Worm (Caenorhabditis elegans): ENCODE results near the gene fcmt-1.

Gene fcmt-1

ce11 chrII:11709464-11709863 is at the start of gene fcmt-1:
Gene fcmt-1, minus strand, starts transcription at chrII:11709564.
- TF ChIP-seq ZK546.5 (tag; optimal IDR thresholded peaks at IDR 0.05) (no peak), elt-3 (tag; optimal IDR thresholded peaks at IDR 0.05) (no peak), sem-4 (tag; optimal IDR thresholded peaks at IDR 0.05) (no peak), blmp-1 (tag; optimal IDR thresholded peaks at IDR 0.05; ENCODE audit: insufficient read depth) (no peak), mab-5 (tag; optimal IDR thresholded peaks at IDR 0.05) (no peak), ztf-11 (tag; optimal IDR thresholded peaks at IDR 0.05) (no peak), nhr-77 (tag; optimal IDR thresholded peaks at IDR 0.05) (no peak), nhr-11 (tag; optimal IDR thresholded peaks at IDR 0.05) (no peak), ztf-4 (tag; optimal IDR thresholded peaks at IDR 0.05) (no peak), lin-13 (GFP tag; optimal IDR thresholded peaks at IDR 0.05) (no peak), mdl-1 (tag; optimal IDR thresholded peaks at IDR 0.05) (no peak), unc-62 (GFP tag; optimal IDR thresholded peaks at IDR 0.05) (no peak)

ce11 chrII:11756684-11757107 is 47.3 kb upstream of the fcmt-1 start:
- peak; percentile 81 for TF ChIP-seq lin-13 (GFP tag; optimal IDR thresholded peaks at IDR 0.05)
- no peak for TF ChIP-seq ZK546.5 (tag; optimal IDR thresholded peaks at IDR 0.05)
- peak; percentile 15 for TF ChIP-seq gmeb-1 (tag; optimal IDR thresholded peaks at IDR 0.05)
- no peak for TF ChIP-seq nhr-23 (tag; optimal IDR thresholded peaks at IDR 0.05)
- TF ChIP-seq dmd-4 (tag; optimal IDR thresholded peaks at IDR 0.05), result no peak
- no peak for TF ChIP-seq peb-1 (tag; optimal IDR thresholded peaks at IDR 0.05)
- peak; percentile 98 for TF ChIP-seq ztf-4 (tag; optimal IDR thresholded peaks at IDR 0.05)
- TF ChIP-seq nhr-6 (tag; optimal IDR thresholded peaks at IDR 0.05), result no peak
- peak; percentile 45 for TF ChIP-seq lin-11 (tag; optimal IDR thresholded peaks at IDR 0.05)
- peak in 1 of 2 experiments; percentile 89 for TF ChIP-seq lsy-2 (tag; optimal IDR thresholded peaks at IDR 0.05)
- TF ChIP-seq F13H6.1 (tag; optimal IDR thresholded peaks at IDR 0.05), result peak; percentile 30
- TF ChIP-seq mdl-1 (tag; optimal IDR thresholded peaks at IDR 0.05), result no peak
- TF ChIP-seq nhr-12 (tag; optimal IDR thresholded peaks at IDR 0.05), result peak; percentile 62
- no peak for TF ChIP-seq unc-62 (GFP tag; optimal IDR thresholded peaks at IDR 0.05)
- peak; percentile 57 for TF ChIP-seq nhr-129 (tag; optimal IDR thresholded peaks at IDR 0.05)
- no peak for TF ChIP-seq nhr-11 (tag; optimal IDR thresholded peaks at IDR 0.05)
- TF ChIP-seq nhr-237 (tag; optimal IDR thresholded peaks at IDR 0.05), result no peak
- no peak for TF ChIP-seq nhr-10 (tag; optimal IDR thresholded peaks at IDR 0.05)
- no peak for TF ChIP-seq elt-1 (tag; optimal IDR thresholded peaks at IDR 0.05)
- no peak for TF ChIP-seq nhr-25 (tag; optimal IDR thresholded peaks at IDR 0.05)
- TF ChIP-seq elt-3 (tag; optimal IDR thresholded peaks at IDR 0.05), result no peak
- TF ChIP-seq nhr-77 (tag; optimal IDR thresholded peaks at IDR 0.05), result no peak
- TF ChIP-seq skn-1 (tag; optimal IDR thresholded peaks at IDR 0.05), result peak; percentile 56
- no peak for TF ChIP-seq unc-39 (tag; optimal IDR thresholded peaks at IDR 0.05)
- TF ChIP-seq unc-55 (GFP tag; optimal IDR thresholded peaks at IDR 0.05), result peak; percentile 45
- TF ChIP-seq ztf-11 (tag; optimal IDR thresholded peaks at IDR 0.05), result no peak
- TF ChIP-seq R02D3.7 (tag; optimal IDR thresholded peaks at IDR 0.05), result no peak
- TF ChIP-seq C34F6.9 (tag; optimal IDR thresholded peaks at IDR 0.05), result peak; percentile 97
- no peak for TF ChIP-seq nhr-21 (tag; optimal IDR thresholded peaks at IDR 0.05)
- no peak for TF ChIP-seq blmp-1 (tag; optimal IDR thresholded peaks at IDR 0.05; ENCODE audit: insufficient read depth)
- TF ChIP-seq lin-39 (tag; optimal IDR thresholded peaks at IDR 0.05), result no peak
- TF ChIP-seq fos-1 (tag; optimal IDR thresholded peaks at IDR 0.05), result no peak
- peak; percentile 63 for TF ChIP-seq sem-4 (tag; optimal IDR thresholded peaks at IDR 0.05)
- TF ChIP-seq mab-5 (tag; optimal IDR thresholded peaks at IDR 0.05), result no peak
- TF ChIP-seq sma-3 (GFP tag; optimal IDR thresholded peaks at IDR 0.05), result no peak
- TF ChIP-seq ama-1 (optimal IDR thresholded peaks at IDR 0.05), result peak; percentile 99
- TF ChIP-seq Y55F3AM.14 (GFP tag; optimal IDR thresholded peaks at IDR 0.05), result no peak
- 0 out of 2 replicates have a peak, but pooled peaks have one; percentile 31 for TF ChIP-seq ztf-1 (GFP tag; conservative IDR thresholded peaks at IDR 0.05)
- TF ChIP-seq ceh-82 (tag; optimal IDR thresholded peaks at IDR 0.05), result no peak
- no peak for TF ChIP-seq sma-9 (GFP tag; optimal IDR thresholded peaks at IDR 0.05)
- TF ChIP-seq sma-9 (tag; optimal IDR thresholded peaks at IDR 0.05), result no peak
- no peak for TF ChIP-seq zag-1 (tag; optimal IDR thresholded peaks at IDR 0.05)
- TF ChIP-seq egl-27 (tag; optimal IDR thresholded peaks at IDR 0.05), result no peak
- TF ChIP-seq mbf-1 (tag; optimal IDR thresholded peaks at IDR 0.05), result no peak
- no peak for TF ChIP-seq ceh-16 (tag; optimal IDR thresholded peaks at IDR 0.05)
- TF ChIP-seq aly-2 (tag; optimal IDR thresholded peaks at IDR 0.05), result no peak
- no peak for TF ChIP-seq alr-1 (tag; optimal IDR thresholded peaks at IDR 0.05)
- TF ChIP-seq crh-2 (tag; optimal IDR thresholded peaks at IDR 0.05), result peak; percentile 90
- peak; percentile 50 for TF ChIP-seq snpc-4 (tag; optimal IDR thresholded peaks at IDR 0.05)
